Worm (Caenorhabditis elegans) whole organism, young adult: ENCODE results near the gene F26A1.19.

Source experiments
- bed-2 ChIP-seq: fragments of 200-800 bp; sonication (Bioruptor generic); IDR thresholded peaks from 2 replicates; pipeline ENCODE4 v1.3.6; 2022; ENCODE audit warnings: missing genetic modification reagents, missing genetic modification characterization, missing compliant biosample characterization
- ceh-91 ChIP-seq: fragments of 200-800 bp; sonication (Bioruptor generic); IDR thresholded peaks from 2 replicates; pipeline ENCODE4 v1.3.6; 2022; ENCODE audit warnings: missing genetic modification reagents, missing genetic modification characterization, missing compliant biosample characterization
- hmg-20 ChIP-seq: fragments of 200-800 bp; sonication (Bioruptor generic); IDR thresholded peaks from 2 replicates; pipeline ENCODE4 v1.3.6; 2022; ENCODE audit warnings: missing genetic modification reagents, missing genetic modification characterization, missing compliant biosample characterization
- pha-4 ChIP-seq: fragments of 150-350 bp; sonication (generic microtip); optimal IDR thresholded peaks from 2 replicates; lab custom pipeline; 2014; ENCODE audit warnings: missing biosample characterization, missing genetic modification reagents, missing genetic modification characterization
- repo-1 ChIP-seq: sonication (generic microtip); optimal IDR thresholded peaks from 2 replicates; lab custom pipeline; 2017; ENCODE audit warnings: mild to moderate bottlenecking, missing genetic modification characterization, missing compliant biosample characterization
- unc-130 ChIP-seq: sonication (generic microtip); optimal IDR thresholded peaks from 2 replicates; lab custom pipeline; 2016; ENCODE audit warnings: missing genetic modification reagents, missing genetic modification characterization, missing compliant biosample characterization

ce11 chrIII:4866762-4867161 lies 29.2 kb downstream of the F26A1.19 start, which contains the start of gene C35D10.17:
- TF ChIP-seq unc-130 (GFP tag; lab: Kevin White, UChicago) = no peak
- no peak for TF ChIP-seq hmg-20
- TF ChIP-seq bed-2 (GFP tag; lab: Robert Waterston, UW) = no peak
- TF ChIP-seq ceh-91 (GFP tag; lab: Robert Waterston, UW) = no peak
- no peak for TF ChIP-seq repo-1 (tag; lab: Kevin White, UChicago)
- no peak for TF ChIP-seq pha-4 (tag; lab: Kevin White, UChicago)
